Worm (Caenorhabditis elegans): ENCODE measurements around the gene dlc-4.

DNA sequence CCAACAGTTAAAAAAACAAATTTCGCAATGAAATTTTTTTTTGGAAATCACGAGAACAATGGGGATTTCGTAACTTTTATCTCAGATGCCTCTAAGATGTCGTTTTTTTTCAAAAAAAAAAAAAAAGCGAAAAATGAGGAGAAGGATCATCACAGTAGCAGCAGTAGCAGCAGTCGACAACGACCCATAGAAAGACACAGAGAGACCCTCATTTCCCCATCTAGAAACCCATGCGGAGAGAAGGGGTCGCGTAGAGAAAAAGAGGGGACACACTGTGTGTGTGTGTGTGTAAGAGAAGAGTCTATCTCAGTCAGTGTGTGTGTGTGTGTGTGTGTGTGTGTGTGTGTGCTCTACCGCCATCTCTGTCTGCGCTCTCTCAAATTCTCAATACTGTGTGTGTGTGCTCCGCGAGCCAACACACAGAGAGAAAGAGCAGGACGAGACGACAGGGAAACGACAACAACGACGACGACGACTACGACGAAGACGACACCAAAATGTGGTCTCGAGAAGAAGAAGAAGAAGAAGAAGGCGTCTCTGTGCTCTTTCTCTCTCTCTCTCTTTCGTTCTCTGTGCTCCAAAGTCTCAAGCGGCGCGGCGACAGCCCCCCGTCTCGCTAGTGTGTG, 48.5 kb downstream of the dlc-4 start:
- TF ChIP-seq hmg-11 (tag; optimal IDR thresholded peaks at IDR 0.05) (peak; percentile 88), pha-4 (tag; optimal IDR thresholded peaks at IDR 0.05) (peak; percentile 54), nhr-12 (tag; optimal IDR thresholded peaks at IDR 0.05) (no peak), ZK546.5 (tag; optimal IDR thresholded peaks at IDR 0.05) (no peak), ceh-82 (tag; optimal IDR thresholded peaks at IDR 0.05) (no peak), nhr-28 (tag; optimal IDR thresholded peaks at IDR 0.05) (no peak), elt-2 (tag; optimal IDR thresholded peaks at IDR 0.05) (peak; percentile 66), mdl-1 (tag; optimal IDR thresholded peaks at IDR 0.05) (no peak), fkh-10 (GFP tag; optimal IDR thresholded peaks at IDR 0.05) (no peak), skn-1 (tag; optimal IDR thresholded peaks at IDR 0.05) (peak; percentile 5)

Data from whole organism, L3 larva.